Worm (Caenorhabditis elegans) whole organism, young adult: ENCODE measurements around the gene irld-61.

Source experiments
- B0019.2 ChIP-seq: fragments of 200-800 bp; sonication (Bioruptor generic); conservative IDR thresholded peaks from 2 replicates; pipeline ENCODE4 v1.3.6; 2022; ENCODE audit warnings: missing genetic modification reagents, missing genetic modification characterization, missing compliant biosample characterization
- F10E7.11 ChIP-seq: sonication (generic microtip); optimal IDR thresholded peaks from 2 replicates; lab custom pipeline; 2017; ENCODE audit warnings: mild to moderate bottlenecking, missing genetic modification characterization, moderate library complexity, missing compliant biosample characterization
- T07F8.4 ChIP-seq: sonication (generic microtip); optimal IDR thresholded peaks from 2 replicates; lab custom pipeline; 2016; ENCODE audit warnings: mild to moderate bottlenecking, missing genetic modification characterization, moderate library complexity, missing compliant biosample characterization
- T26A5.8 ChIP-seq: sonication (generic microtip); optimal IDR thresholded peaks from 2 replicates; lab custom pipeline; 2016; ENCODE audit warnings: missing genetic modification characterization, missing compliant biosample characterization
- Y67H2A.10 ChIP-seq: fragments of 200-800 bp; sonication (Bioruptor generic); conservative IDR thresholded peaks from 2 replicates; pipeline ENCODE4 v1.3.6; 2022; ENCODE audit warnings: missing genetic modification reagents, missing genetic modification characterization, missing compliant biosample characterization
- Y95B8A.8 ChIP-seq: fragments of 200-800 bp; sonication (Bioruptor generic); IDR thresholded peaks from 2 replicates; pipeline ENCODE4 v1.3.6; 2022; ENCODE audit warnings: missing genetic modification reagents, missing genetic modification characterization, missing compliant biosample characterization
- ceh-40 ChIP-seq: fragments of 200-800 bp; sonication (Bioruptor generic); IDR thresholded peaks from 2 replicates; pipeline ENCODE4 v1.3.6; 2022; ENCODE audit warnings: missing genetic modification characterization, missing compliant biosample characterization
- lin-26 ChIP-seq: fragments of 200-800 bp; sonication (Bioruptor generic); IDR thresholded peaks from 2 replicates; pipeline ENCODE4 v1.3.6; 2022; ENCODE audit warnings: missing genetic modification reagents, missing genetic modification characterization, missing compliant biosample characterization
- pbrm-1 ChIP-seq: fragments of 200-800 bp; sonication (Bioruptor generic); IDR thresholded peaks from 2 replicates; pipeline ENCODE4 v1.3.6; 2022; ENCODE audit warnings: missing genetic modification reagents, missing genetic modification characterization, missing compliant biosample characterization
- sea-2 ChIP-seq: fragments of 200-800 bp; sonication (Bioruptor generic); IDR thresholded peaks from 2 replicates; pipeline ENCODE4 v1.3.6; 2022; ENCODE audit warnings: missing genetic modification characterization, missing compliant biosample characterization
- snpc-4 ChIP-seq, 5 experiments: fragments of 150-350 bp in 1 of 5; sonication (generic microtip) in 4 of 5; optimal IDR thresholded peaks; 2 replicates each; lab custom pipeline; 2014 to 2018; ENCODE audit warnings: missing genetic modification characterization in 5 of 5, missing biosample characterization in 3 of 5, antibody characterized with exemption in 2 of 5, mild to moderate bottlenecking in 2 of 5, missing compliant biosample characterization in 2 of 5, missing genotype in 2 of 5, moderate library complexity in 2 of 5, missing genetic modification reagents in 1 of 5
- unc-62 ChIP-seq: fragments of 150-350 bp; optimal IDR thresholded peaks from 2 replicates; lab custom pipeline; 2014; ENCODE audit warnings: missing biosample characterization, missing genetic modification reagents, missing genetic modification characterization
- zfh-2 ChIP-seq: fragments of 200-800 bp; sonication (Bioruptor generic); conservative IDR thresholded peaks from 2 replicates; pipeline ENCODE4 v1.3.6; 2022; ENCODE audit warnings: missing genetic modification reagents, missing genetic modification characterization, missing compliant biosample characterization

ce11 chrIII:12728149-12728548 lies 36.2 kb upstream of the irld-61 start:
- TF ChIP-seq lin-26 (GFP tag; lab: Robert Waterston, UW): peak; percentile 35; the same call in 1 of the 2 replicates
- TF ChIP-seq ceh-40 (GFP tag; lab: Robert Waterston, UW): no peak
- TF ChIP-seq T07F8.4 (tag; lab: Kevin White, UChicago): no peak
- TF ChIP-seq sea-2 (GFP tag; lab: Robert Waterston, UW): no peak
- no peak for TF ChIP-seq Y67H2A.10 (GFP tag; lab: Robert Waterston, UW)
- TF ChIP-seq T26A5.8 (tag; lab: Kevin White, UChicago): no peak
- no peak for TF ChIP-seq pbrm-1 (GFP tag; lab: Robert Waterston, UW)
- no peak for TF ChIP-seq B0019.2 (GFP tag; lab: Robert Waterston, UW)
- peak; percentile 81 for TF ChIP-seq zfh-2 (GFP tag; lab: Robert Waterston, UW)
- TF ChIP-seq F10E7.11 (tag; lab: Kevin White, UChicago): no peak
- no peak for TF ChIP-seq snpc-4 (GFP tag; optimal IDR thresholded peaks at IDR 0.05; lab: Kevin White, UChicago)
- TF ChIP-seq snpc-4 (tag; optimal IDR thresholded peaks at IDR 0.05; lab: Kevin White, UChicago): no peak
- no peak for TF ChIP-seq unc-62 (GFP tag; lab: Kevin White, UChicago)
- TF ChIP-seq Y95B8A.8: no peak
